Fruit fly (Drosophila melanogaster) whole organism, embryonic: ENCODE measurements around the gene CG13081.

ENCODE experiments used
- CG10462 ChIP-seq: fragments of 200-800 bp; sonication (Bioruptor generic); optimal IDR thresholded peaks from 2 replicates; lab custom pipeline; 2016; ENCODE audit warnings: missing biosample characterization, missing genetic modification characterization
- CG11504 ChIP-seq: fragments of 200-800 bp; sonication (Bioruptor generic); optimal IDR thresholded peaks from 3 replicates; lab custom pipeline; 2019; ENCODE audit warnings: missing biosample characterization, mild to moderate bottlenecking, missing genetic modification characterization, moderate library complexity
- CG12299 ChIP-seq: fragments of 200-800 bp; sonication (Bioruptor generic); optimal IDR thresholded peaks from 2 replicates; lab custom pipeline; 2018; ENCODE audit warnings: missing biosample characterization, mild to moderate bottlenecking, missing genetic modification characterization
- CG12659 ChIP-seq: fragments of 200-800 bp; sonication (Bioruptor generic); optimal IDR thresholded peaks from 3 replicates; lab custom pipeline; 2017; ENCODE audit warnings: mild to moderate bottlenecking, missing biosample characterization, missing genetic modification reagents, missing genetic modification characterization
- CG13624 ChIP-seq: fragments of 200-800 bp; sonication (Bioruptor generic); optimal IDR thresholded peaks from 2 replicates; lab custom pipeline; 2016; ENCODE audit warnings: missing biosample characterization, missing genetic modification characterization
- CG13894 ChIP-seq: fragments of 200-800 bp; sonication (Bioruptor generic); optimal IDR thresholded peaks from 3 replicates; lab custom pipeline; 2018; ENCODE audit warnings: missing biosample characterization, mild to moderate bottlenecking, missing genetic modification characterization, moderate library complexity
- CG14667 ChIP-seq: fragments of 200-800 bp; sonication (Bioruptor generic); IDR thresholded peaks from 2 replicates; pipeline ENCODE4 v1.3.6; 2022; ENCODE audit warnings: missing biosample characterization, missing genetic modification characterization
- CG15011 ChIP-seq: fragments of 200-800 bp; sonication (Bioruptor generic); optimal IDR thresholded peaks from 3 replicates; lab custom pipeline; 2018; ENCODE audit warnings: missing biosample characterization, mild to moderate bottlenecking, missing genetic modification characterization
- CG15073 ChIP-seq: fragments of 200-800 bp; sonication (Bioruptor generic); optimal IDR thresholded peaks from 2 replicates; lab custom pipeline; 2016; ENCODE audit warnings: missing biosample characterization, missing genetic modification characterization
- CG15514 ChIP-seq: fragments of 200-800 bp; sonication (Bioruptor generic); optimal IDR thresholded peaks from 3 replicates; lab custom pipeline; 2017; ENCODE audit warnings: missing biosample characterization, missing genetic modification characterization, mild to moderate bottlenecking, moderate library complexity, missing genetic modification reagents
- CG15696 ChIP-seq: fragments of 200-800 bp; sonication (Bioruptor generic); optimal IDR thresholded peaks from 2 replicates; lab custom pipeline; 2019; ENCODE audit warnings: missing biosample characterization, mild to moderate bottlenecking, missing genetic modification characterization, moderate library complexity
- CG1647 ChIP-seq: fragments of 200-800 bp; sonication (Bioruptor generic); optimal IDR thresholded peaks from 3 replicates; lab custom pipeline; 2016; ENCODE audit warnings: missing biosample characterization, missing genetic modification characterization
- CG18011 ChIP-seq: fragments of 200-800 bp; sonication (Bioruptor generic); optimal IDR thresholded peaks from 2 replicates; lab custom pipeline; 2017; ENCODE audit warnings: missing biosample characterization, missing genetic modification characterization, mild to moderate bottlenecking, moderate library complexity, missing genotype
- CG2116 ChIP-seq: fragments of 200-800 bp; sonication (Bioruptor generic); optimal IDR thresholded peaks from 3 replicates; lab custom pipeline; 2018; ENCODE audit warnings: missing biosample characterization, mild to moderate bottlenecking, missing genetic modification characterization
- CG34376 ChIP-seq: fragments of 200-800 bp; sonication (Bioruptor generic); optimal IDR thresholded peaks from 2 replicates; lab custom pipeline; 2018; ENCODE audit warnings: missing biosample characterization, mild to moderate bottlenecking, missing genetic modification characterization
- CG42726 ChIP-seq: fragments of 200-800 bp; sonication (Bioruptor generic); IDR thresholded peaks from 2 replicates; pipeline ENCODE4 v1.3.6; 2022; ENCODE audit warnings: missing biosample characterization, missing genetic modification characterization; ENCODE audit not compliant: partially characterized antibody
- CG4328 ChIP-seq: fragments of 200-800 bp; sonication (Bioruptor generic); optimal IDR thresholded peaks from 3 replicates; lab custom pipeline; 2017; ENCODE audit warnings: missing biosample characterization, missing genetic modification reagents, missing genetic modification characterization
- CG6254 ChIP-seq: fragments of 200-800 bp; sonication (Bioruptor generic); optimal IDR thresholded peaks from 3 replicates; lab custom pipeline; 2017; ENCODE audit warnings: mild to moderate bottlenecking, missing biosample characterization, missing genetic modification reagents, missing genetic modification characterization
- CG8359 ChIP-seq: fragments of 200-800 bp; sonication (Bioruptor generic); optimal IDR thresholded peaks from 2 replicates; lab custom pipeline; 2017; ENCODE audit warnings: missing biosample characterization, mild to moderate bottlenecking, missing genetic modification characterization, borderline replicate concordance
- CG8478 ChIP-seq: fragments of >200 bp; optimal IDR thresholded peaks from 2 replicates; lab custom pipeline; 2018
- CG9437 ChIP-seq: fragments of 200-800 bp; sonication (Bioruptor generic); optimal IDR thresholded peaks from 2 replicates; lab custom pipeline; 2018; ENCODE audit warnings: missing biosample characterization, mild to moderate bottlenecking, missing genetic modification characterization
- CG9876 ChIP-seq: fragments of 200-800 bp; sonication (Bioruptor generic); optimal IDR thresholded peaks from 2 replicates; lab custom pipeline; 2016; ENCODE audit warnings: missing biosample characterization, missing genetic modification characterization
- Dad ChIP-seq: fragments of 200-800 bp; sonication (Bioruptor generic); optimal IDR thresholded peaks from 3 replicates; lab custom pipeline; 2016; ENCODE audit warnings: missing biosample characterization, missing genetic modification characterization
- Dfd ChIP-seq, 2 experiments: fragments of >200 bp; optimal IDR thresholded peaks; 2 replicates each; lab custom pipeline; 2017; ENCODE audit warnings: missing biosample characterization in 2 of 2, missing genetic modification characterization in 2 of 2
- H2.0 ChIP-seq: fragments of 200-800 bp; sonication (Bioruptor generic); IDR thresholded peaks from 2 replicates; pipeline ENCODE4 v1.3.6; 2022; ENCODE audit warnings: missing biosample characterization, missing genetic modification characterization
- HmgZ ChIP-seq: fragments of 200-800 bp; sonication (Bioruptor generic); optimal IDR thresholded peaks from 2 replicates; lab custom pipeline; 2018; ENCODE audit warnings: missing biosample characterization, mild to moderate bottlenecking, missing genetic modification characterization
- MBD-R2 ChIP-seq: fragments of 200-800 bp; sonication (Bioruptor generic); IDR thresholded peaks from 2 replicates; pipeline ENCODE4 v1.3.6; 2022; ENCODE audit warnings: missing biosample characterization, missing genetic modification characterization
- Mes4 ChIP-seq: fragments of 200-800 bp; sonication (Bioruptor generic); optimal IDR thresholded peaks from 2 replicates; lab custom pipeline; 2016; ENCODE audit warnings: missing biosample characterization, missing genetic modification characterization
- Mrtf ChIP-seq: fragments of 200-800 bp; sonication (Bioruptor generic); IDR thresholded peaks from 3 replicates; pipeline ENCODE4 v1.3.6; 2022; ENCODE audit warnings: missing biosample characterization, missing genetic modification characterization
- NC2β ChIP-seq: fragments of 200-800 bp; sonication (Bioruptor generic); optimal IDR thresholded peaks from 2 replicates; lab custom pipeline; 2016; ENCODE audit warnings: missing biosample characterization, missing genetic modification characterization
- Neu2 ChIP-seq: fragments of 200-800 bp; sonication (Bioruptor generic); optimal IDR thresholded peaks from 3 replicates; lab custom pipeline; 2016; ENCODE audit warnings: missing biosample characterization, missing genetic modification characterization, borderline replicate concordance
- Oaz ChIP-seq: fragments of 200-800 bp; sonication (Bioruptor generic); IDR thresholded peaks from 2 replicates; pipeline ENCODE4 v1.3.6; 2022; ENCODE audit warnings: missing biosample characterization, missing genetic modification characterization
- Side ChIP-seq: fragments of 200-800 bp; sonication (Bioruptor generic); optimal IDR thresholded peaks from 2 replicates; lab custom pipeline; 2016; ENCODE audit warnings: missing biosample characterization, missing genetic modification characterization
- Sox102F ChIP-seq: fragments of 200-800 bp; sonication (Bioruptor generic); optimal IDR thresholded peaks from 2 replicates; lab custom pipeline; 2018; ENCODE audit warnings: missing biosample characterization, mild to moderate bottlenecking, missing genetic modification characterization, moderate library complexity
- Sry-δ ChIP-seq: fragments of 200-800 bp; sonication (Bioruptor generic); optimal IDR thresholded peaks from 2 replicates; lab custom pipeline; 2016; ENCODE audit warnings: missing biosample characterization, missing genetic modification characterization
- amos ChIP-seq: fragments of 200-800 bp; sonication (Bioruptor generic); IDR thresholded peaks from 2 replicates; pipeline ENCODE4 v1.3.6; 2022; ENCODE audit warnings: missing biosample characterization, missing genetic modification characterization; ENCODE audit not compliant: partially characterized antibody
- ara ChIP-seq: fragments of 200-800 bp; sonication (Bioruptor generic); IDR thresholded peaks from 2 replicates; pipeline ENCODE4 v1.3.6; 2022; ENCODE audit warnings: missing biosample characterization, missing genetic modification characterization
- ato ChIP-seq: fragments of 200-800 bp; sonication (Bioruptor generic); IDR thresholded peaks from 2 replicates; pipeline ENCODE4 v1.3.6; 2022; ENCODE audit warnings: missing biosample characterization, missing genetic modification characterization; ENCODE audit not compliant: partially characterized antibody
- az2 ChIP-seq: fragments of 200-800 bp; sonication (Bioruptor generic); optimal IDR thresholded peaks from 3 replicates; lab custom pipeline; 2016; ENCODE audit warnings: missing biosample characterization, missing genetic modification characterization
- bab2 ChIP-seq: fragments of 200-800 bp; sonication (Bioruptor generic); optimal IDR thresholded peaks from 2 replicates; lab custom pipeline; 2016; ENCODE audit warnings: missing biosample characterization, missing genetic modification characterization
- bsh ChIP-seq, 2 experiments: fragments of 200-800 bp; sonication (Bioruptor generic); optimal IDR thresholded peaks; 2 replicates each; lab custom pipeline; 2017 to 2018; ENCODE audit warnings: mild to moderate bottlenecking in 2 of 2, missing biosample characterization in 2 of 2, missing genetic modification characterization in 2 of 2, moderate library complexity in 1 of 2
- cg ChIP-seq: fragments of 200-800 bp; sonication (Bioruptor generic); optimal IDR thresholded peaks from 3 replicates; lab custom pipeline; 2019; ENCODE audit warnings: missing biosample characterization, mild to moderate bottlenecking, missing genetic modification characterization, moderate library complexity
- crol ChIP-seq: fragments of 200-800 bp; sonication (Bioruptor generic); IDR thresholded peaks from 2 replicates; pipeline ENCODE4 v1.3.6; 2022; ENCODE audit warnings: missing biosample characterization, missing genetic modification characterization
- cwo ChIP-seq: fragments of 200-800 bp; sonication (Bioruptor generic); optimal IDR thresholded peaks from 3 replicates; lab custom pipeline; 2017; ENCODE audit warnings: missing biosample characterization, missing genetic modification characterization, mild to moderate bottlenecking, moderate library complexity, missing genetic modification reagents
- gfzf ChIP-seq: fragments of 200-800 bp; sonication (Bioruptor generic); optimal IDR thresholded peaks from 2 replicates; lab custom pipeline; 2016; ENCODE audit warnings: missing biosample characterization, mild to moderate bottlenecking, missing genetic modification characterization, moderate library complexity
- lbe ChIP-seq: fragments of 200-800 bp; sonication (Bioruptor generic); optimal IDR thresholded peaks from 2 replicates; lab custom pipeline; 2016; ENCODE audit warnings: missing biosample characterization, mild to moderate bottlenecking, missing genetic modification characterization
- nmo ChIP-seq: fragments of 200-800 bp; sonication (Bioruptor generic); optimal IDR thresholded peaks from 2 replicates; lab custom pipeline; 2018; ENCODE audit warnings: missing biosample characterization, mild to moderate bottlenecking, missing genetic modification characterization, moderate library complexity
- pho ChIP-seq: fragments of 200-800 bp; sonication (Bioruptor generic); optimal IDR thresholded peaks from 2 replicates; lab custom pipeline; 2016; ENCODE audit warnings: missing biosample characterization, missing genetic modification characterization
- ranshi ChIP-seq: fragments of 200-800 bp; sonication (Bioruptor generic); IDR thresholded peaks from 2 replicates; pipeline ENCODE4 v1.3.6; 2022; ENCODE audit warnings: missing biosample characterization, missing genetic modification characterization
- slou ChIP-seq: fragments of 200-800 bp; sonication (Bioruptor generic); optimal IDR thresholded peaks from 3 replicates; lab custom pipeline; 2016; ENCODE audit warnings: missing biosample characterization, missing genetic modification characterization

Gene CG13081

DNA sequence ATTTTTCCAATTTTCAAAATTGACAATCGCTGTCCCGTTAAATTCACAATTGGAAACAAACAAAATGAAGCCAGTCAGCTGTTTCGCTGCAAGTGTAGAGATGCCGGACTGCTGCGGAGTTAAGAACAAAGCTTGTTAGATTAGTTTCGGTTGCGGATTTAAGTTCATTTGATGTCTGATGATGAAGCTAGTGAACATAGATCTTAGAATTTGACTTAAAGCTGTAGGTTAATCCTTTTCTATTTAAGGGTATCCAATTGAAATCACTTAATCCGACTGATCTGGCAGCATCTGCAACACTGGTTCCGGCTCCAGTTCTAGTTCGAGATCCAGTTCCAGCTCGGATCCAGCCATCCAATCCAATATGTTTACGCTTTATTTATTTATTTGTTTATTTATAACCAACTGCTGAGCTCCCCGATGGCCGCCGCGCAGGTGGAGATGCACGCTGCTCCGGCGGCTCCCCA lies 43.6 kb downstream of the CG13081 start, which contains the start of the genes PCNA2 and CG10366:
TSS of gene PCNA2 (minus strand) at position 65 of the 467 bp plus-strand sequence.
TSS of gene CG10366 (plus strand) at position 310 of the 467 bp plus-strand sequence.
- TF ChIP-seq lbe, result no peak
- TF ChIP-seq crol, result no peak
- TF ChIP-seq bab2, result peak; percentile 77
- peak; percentile 54 for TF ChIP-seq Sox102F
- peak; percentile 86 for TF ChIP-seq HmgZ
- peak; percentile 58; the same call in 1 of the 2 replicates for TF ChIP-seq amos (GFP tag; lab: Robert Waterston, UW)
- no peak for TF ChIP-seq CG8359 (GFP tag; lab: Kevin White, UChicago)
- peak; percentile 6 for TF ChIP-seq gfzf (GFP tag; lab: Kevin White, UChicago)
- TF ChIP-seq CG10462, result peak; percentile 77
- TF ChIP-seq CG11504 (tag; lab: Kevin White, UChicago), result peak; percentile 68
- TF ChIP-seq CG6254 (GFP tag; lab: Kevin White, UChicago), result peak; percentile 27
- peak; percentile 58; the same call in 2 of the 3 replicates for TF ChIP-seq Mrtf (GFP tag; lab: Robert Waterston, UW)
- peak; percentile 72 for TF ChIP-seq CG15696 (tag; lab: Kevin White, UChicago)
- peak; percentile 81 for TF ChIP-seq nmo (GFP tag; lab: Kevin White, UChicago)
- TF ChIP-seq az2 (GFP tag; lab: Kevin White, UChicago), result peak; percentile 73
- peak in 1 of 2 experiments; percentile 60 for TF ChIP-seq bsh (GFP tag; optimal IDR thresholded peaks at IDR 0.05; lab: Kevin White, UChicago)
- peak; percentile 69 for TF ChIP-seq Dad (GFP tag; lab: Kevin White, UChicago)
- no peak for TF ChIP-seq CG15011 (GFP tag; lab: Kevin White, UChicago)
- TF ChIP-seq CG9437 (GFP tag; lab: Kevin White, UChicago), result peak; percentile 28
- peak; percentile 44 for TF ChIP-seq CG12299
- peak; percentile 69 for TF ChIP-seq CG13624 (GFP tag; lab: Kevin White, UChicago)
- no peak for TF ChIP-seq Oaz
- peak; percentile 0 for TF ChIP-seq CG13894 (tag; lab: Kevin White, UChicago)
- 0 out of 2 replicates have a peak, but pooled peaks have one; percentile 7 for TF ChIP-seq CG42726 (GFP tag; lab: Robert Waterston, UW)
- TF ChIP-seq cwo (GFP tag; lab: Kevin White, UChicago), result no peak
- peak; percentile 60 for TF ChIP-seq CG18011
- no peak for TF ChIP-seq Dfd (GFP tag; optimal IDR thresholded peaks at IDR 0.05; lab: Kevin White, UChicago)
- TF ChIP-seq MBD-R2 (GFP tag; lab: Robert Waterston, UW), result peak; percentile 94
- TF ChIP-seq cg (GFP tag; lab: Kevin White, UChicago), result no peak
- no peak for TF ChIP-seq CG14667 (GFP tag; lab: Robert Waterston, UW)
- TF ChIP-seq pho (GFP tag; lab: Kevin White, UChicago), result peak; percentile 65
- TF ChIP-seq NC2β (GFP tag; lab: Kevin White, UChicago), result peak; percentile 76
- TF ChIP-seq CG34376 (GFP tag; lab: Kevin White, UChicago), result peak; percentile 70
- TF ChIP-seq ara (GFP tag; lab: Robert Waterston, UW), result peak; percentile 51; the same call in 1 of the 2 replicates
- peak; percentile 66 for TF ChIP-seq H2.0 (GFP tag; lab: Robert Waterston, UW)
- TF ChIP-seq CG9876 (GFP tag; lab: Kevin White, UChicago), result peak; percentile 70
- TF ChIP-seq CG15073, result no peak
- TF ChIP-seq Side (GFP tag; lab: Kevin White, UChicago), result peak; percentile 71
- TF ChIP-seq CG8478 (lab: Kevin White, UChicago), result no peak
- TF ChIP-seq Mes4 (GFP tag; lab: Kevin White, UChicago), result peak; percentile 56
- no peak for TF ChIP-seq ranshi (GFP tag; lab: Robert Waterston, UW)
- peak; percentile 50 for TF ChIP-seq CG4328 (GFP tag; lab: Kevin White, UChicago)
- peak; percentile 55 for TF ChIP-seq Sry-δ (GFP tag; lab: Kevin White, UChicago)
- peak; percentile 88 for TF ChIP-seq CG12659 (GFP tag; lab: Kevin White, UChicago)
- peak; percentile 100 for TF ChIP-seq CG15514 (GFP tag; lab: Kevin White, UChicago)
- TF ChIP-seq ato, result 0 out of 2 replicates have a peak, but pooled peaks have one; percentile 23
- no peak for TF ChIP-seq Neu2 (GFP tag; lab: Kevin White, UChicago)
- peak; percentile 59 for TF ChIP-seq CG1647 (GFP tag; lab: Kevin White, UChicago)
- peak; percentile 33 for TF ChIP-seq slou
- peak; percentile 66 for TF ChIP-seq CG2116 (GFP tag; lab: Kevin White, UChicago)
